Worm (Caenorhabditis elegans) whole organism, L4 larva: ENCODE results near the gene eef-1A.2.

Experiments used
- D1046.2 ChIP-seq: fragments of 200-800 bp; sonication (Bioruptor generic); IDR thresholded peaks from 2 replicates; pipeline ENCODE4 v1.3.6; 2022; ENCODE audit warnings: missing genetic modification characterization, missing compliant biosample characterization
- F10B5.3 ChIP-seq: sonication (generic microtip); optimal IDR thresholded peaks from 2 replicates; lab custom pipeline; 2016; ENCODE audit warnings: mild to moderate bottlenecking, missing genetic modification characterization, missing compliant biosample characterization
- F49E8.2 ChIP-seq: sonication (generic microtip); optimal IDR thresholded peaks from 2 replicates; lab custom pipeline; 2016; ENCODE audit warnings: missing compliant biosample characterization, mild to moderate bottlenecking, missing genetic modification characterization, borderline replicate concordance
- aha-1 ChIP-seq: fragments of 150-350 bp; peaks from one replicate; lab custom pipeline; 2014; ENCODE audit warnings: missing biosample characterization, missing genetic modification characterization
- ceh-28 ChIP-seq: fragments of 150-350 bp; optimal IDR thresholded peaks from 2 replicates; lab custom pipeline; 2014; ENCODE audit warnings: missing biosample characterization, missing genetic modification reagents, missing genetic modification characterization
- ceh-44 ChIP-seq: fragments of 200-800 bp; sonication (Bioruptor generic); IDR thresholded peaks from 2 replicates; pipeline ENCODE4 v1.3.6; 2022; ENCODE audit warnings: missing genetic modification reagents, missing genetic modification characterization, missing compliant biosample characterization
- ceh-62 ChIP-seq: sonication (generic microtip); optimal IDR thresholded peaks from 2 replicates; lab custom pipeline; 2017; ENCODE audit warnings: missing biosample characterization, missing genetic modification characterization
- ceh-82 ChIP-seq: sonication (generic microtip); optimal IDR thresholded peaks from 2 replicates; lab custom pipeline; 2017; ENCODE audit warnings: missing biosample characterization, missing genetic modification characterization
- daf-16 ChIP-seq, 3 experiments: sonication (generic microtip); optimal IDR thresholded peaks; 2 replicates each; lab custom pipeline; 2016 to 2017; ENCODE audit warnings: missing genetic modification characterization in 3 of 3, missing genetic modification reagents in 3 of 3, mild to moderate bottlenecking in 2 of 3, missing compliant biosample characterization in 2 of 3, missing biosample characterization in 1 of 3, moderate library complexity in 1 of 3
- daf-19 ChIP-seq: fragments of 200-800 bp; sonication (Bioruptor generic); conservative IDR thresholded peaks from 2 replicates; pipeline ENCODE4 v1.3.6; 2022; ENCODE audit warnings: missing genetic modification characterization, missing compliant biosample characterization
- daf-8 ChIP-seq: fragments of 200-800 bp; sonication (Bioruptor generic); IDR thresholded peaks from 2 replicates; pipeline ENCODE4 v1.3.6; 2022; ENCODE audit warnings: missing genetic modification characterization, missing compliant biosample characterization
- dmd-6 ChIP-seq: fragments of 200-800 bp; sonication (Bioruptor generic); IDR thresholded peaks from 2 replicates; pipeline ENCODE4 v1.3.6; 2022; ENCODE audit warnings: missing genetic modification reagents, missing genetic modification characterization, missing compliant biosample characterization
- dpl-1 ChIP-seq: fragments of 150-350 bp; optimal IDR thresholded peaks from 2 replicates; lab custom pipeline; 2014; ENCODE audit warnings: missing biosample characterization, missing genetic modification reagents, missing genetic modification characterization
- dve-1 ChIP-seq: sonication (generic microtip); optimal IDR thresholded peaks from 2 replicates; lab custom pipeline; 2017; ENCODE audit warnings: antibody characterized with exemption, mild to moderate bottlenecking, missing genetic modification characterization, missing compliant biosample characterization; ENCODE audit not compliant: insufficient read depth
- hif-1 ChIP-seq, 2 experiments: sonication (generic microtip); optimal IDR thresholded peaks; 2 replicates each; lab custom pipeline; 2016 to 2017; ENCODE audit warnings: missing compliant biosample characterization in 2 of 2, missing genetic modification characterization in 2 of 2, missing genetic modification reagents in 2 of 2, missing genotype in 2 of 2, mild to moderate bottlenecking in 1 of 2
- lin-38 ChIP-seq: fragments of 200-800 bp; sonication (Bioruptor generic); IDR thresholded peaks from 2 replicates; pipeline ENCODE4 v1.3.6; 2022; ENCODE audit warnings: missing genetic modification reagents, missing genetic modification characterization, missing compliant biosample characterization
- lsy-2 ChIP-seq, 2 experiments: fragments of 150-350 bp in 1 of 2; sonication (generic microtip) in 1 of 2; optimal IDR thresholded peaks; 2 replicates each; lab custom pipeline; 2014 to 2017; ENCODE audit warnings: missing biosample characterization in 2 of 2, missing genetic modification characterization in 2 of 2
- madf-9 ChIP-seq: fragments of 200-800 bp; sonication (Bioruptor generic); conservative IDR thresholded peaks from 2 replicates; pipeline ENCODE4 v1.3.6; 2022; ENCODE audit warnings: missing genetic modification reagents, missing genetic modification characterization, missing compliant biosample characterization
- mep-1 ChIP-seq: fragments of 150-350 bp; sonication (generic microtip); optimal IDR thresholded peaks from 3 replicates; lab custom pipeline; 2014; ENCODE audit warnings: missing biosample characterization, missing genetic modification characterization
- mes-2 ChIP-seq: sonication (generic microtip); optimal IDR thresholded peaks from 2 replicates; lab custom pipeline; 2016; ENCODE audit warnings: missing genotype, mild to moderate bottlenecking, missing genetic modification characterization, missing compliant biosample characterization; ENCODE audit not compliant: poor library complexity, severe bottlenecking
- mxl-2 ChIP-seq: fragments of 200-800 bp; sonication (Bioruptor generic); conservative IDR thresholded peaks from 2 replicates; pipeline ENCODE4 v1.3.6; 2022; ENCODE audit warnings: missing genetic modification reagents, missing genetic modification characterization, missing compliant biosample characterization
- mxl-3 ChIP-seq: fragments of 200-800 bp; sonication (Bioruptor generic); optimal IDR thresholded peaks from 2 replicates; lab custom pipeline; 2018; ENCODE audit warnings: mild to moderate bottlenecking, missing genetic modification characterization, missing compliant biosample characterization
- nhr-11 ChIP-seq: fragments of 150-350 bp; optimal IDR thresholded peaks from 2 replicates; lab custom pipeline; 2014; ENCODE audit warnings: missing biosample characterization, missing genetic modification characterization
- nhr-111 ChIP-seq: fragments of 200-800 bp; sonication (Bioruptor generic); optimal IDR thresholded peaks from 2 replicates; lab custom pipeline; 2018; ENCODE audit warnings: mild to moderate bottlenecking, missing genetic modification characterization, missing compliant biosample characterization
- nhr-237 ChIP-seq: sonication (generic microtip); optimal IDR thresholded peaks from 2 replicates; lab custom pipeline; 2017; ENCODE audit warnings: missing biosample characterization, missing genetic modification characterization
- nhr-28 ChIP-seq: fragments of 150-350 bp; optimal IDR thresholded peaks from 2 replicates; lab custom pipeline; 2014; ENCODE audit warnings: missing biosample characterization, missing genetic modification characterization
- nhr-41 ChIP-seq: fragments of 200-800 bp; sonication (Bioruptor generic); IDR thresholded peaks from 2 replicates; pipeline ENCODE4 v1.3.6; 2022; ENCODE audit warnings: missing genetic modification reagents, missing genetic modification characterization, missing compliant biosample characterization
- nhr-48 ChIP-seq: sonication (generic microtip); optimal IDR thresholded peaks from 2 replicates; lab custom pipeline; 2016; ENCODE audit warnings: mild to moderate bottlenecking, missing genetic modification characterization, missing compliant biosample characterization
- nhr-76 ChIP-seq: fragments of 150-350 bp; optimal IDR thresholded peaks from 2 replicates; lab custom pipeline; 2014; ENCODE audit warnings: missing biosample characterization, missing genetic modification characterization
- nhr-77 ChIP-seq: fragments of 150-350 bp; optimal IDR thresholded peaks from 2 replicates; lab custom pipeline; 2014; ENCODE audit warnings: missing biosample characterization, missing genetic modification characterization
- php-3 ChIP-seq: fragments of 200-800 bp; sonication (Bioruptor generic); IDR thresholded peaks from 2 replicates; pipeline ENCODE4 v1.3.6; 2022; ENCODE audit warnings: missing genetic modification reagents, missing genetic modification characterization, missing compliant biosample characterization
- snpc-1.2 ChIP-seq: fragments of 200-800 bp; sonication (Bioruptor generic); IDR thresholded peaks from 2 replicates; pipeline ENCODE4 v1.3.6; 2022; ENCODE audit warnings: missing genetic modification reagents, missing genetic modification characterization, missing compliant biosample characterization
- spr-1 ChIP-seq: sonication (generic microtip); optimal IDR thresholded peaks from 2 replicates; lab custom pipeline; 2016; ENCODE audit warnings: mild to moderate bottlenecking, missing genetic modification characterization, missing compliant biosample characterization
- spr-3 ChIP-seq: fragments of 200-800 bp; sonication (Bioruptor generic); optimal IDR thresholded peaks from 2 replicates; lab custom pipeline; 2018; ENCODE audit warnings: mild to moderate bottlenecking, missing genetic modification characterization, missing compliant biosample characterization
- unc-130 ChIP-seq: sonication (generic microtip); optimal IDR thresholded peaks from 2 replicates; lab custom pipeline; 2016; ENCODE audit warnings: missing genetic modification reagents, missing genetic modification characterization, missing compliant biosample characterization
- unc-62 ChIP-seq, 3 experiments: fragments of 150-350 bp in 1 of 3; sonication (generic microtip); optimal IDR thresholded peaks in 2 of 3; peaks in 1 of 3; 1 replicate in 1 of 3; 2 replicates in 2 of 3; lab custom pipeline; 2014 to 2017; ENCODE audit warnings: missing biosample characterization in 3 of 3, missing genetic modification characterization in 3 of 3, missing genetic modification reagents in 3 of 3, missing genotype in 1 of 3
- vab-7 ChIP-seq: fragments of 200-800 bp; sonication (Bioruptor generic); IDR thresholded peaks from 2 replicates; pipeline ENCODE4 v1.3.6; 2022; ENCODE audit warnings: missing genetic modification reagents, missing genetic modification characterization, missing compliant biosample characterization
- zfp-2 ChIP-seq: sonication (generic microtip); optimal IDR thresholded peaks from 2 replicates; lab custom pipeline; 2016; ENCODE audit warnings: mild to moderate bottlenecking, missing genetic modification characterization, missing compliant biosample characterization

The eef-1A.2 gene

ce11 chrX:7866493-7866892, 43.0 kb downstream of the eef-1A.2 start (continued):
- no peak for TF ChIP-seq nhr-111 (GFP tag; lab: Kevin White, UChicago)
- TF ChIP-seq ceh-44 (GFP tag; lab: Robert Waterston, UW) = no peak
- no peak for TF ChIP-seq nhr-41 (GFP tag; lab: Robert Waterston, UW)
- TF ChIP-seq ceh-62 (tag; lab: Kevin White, UChicago) = no peak
- TF ChIP-seq lsy-2 (tag; optimal IDR thresholded peaks at IDR 0.05; lab: Kevin White, UChicago) = no peak
- no peak for TF ChIP-seq daf-8
- no peak for TF ChIP-seq nhr-77 (tag; lab: Kevin White, UChicago)
- no peak for TF ChIP-seq snpc-1.2 (GFP tag; lab: Robert Waterston, UW)
- no peak for TF ChIP-seq ceh-28 (tag; lab: Kevin White, UChicago)
- TF ChIP-seq madf-9 (GFP tag; lab: Robert Waterston, UW) = no peak
- TF ChIP-seq nhr-28 (tag; lab: Kevin White, UChicago) = no peak
- peak in 1 of 2 experiments; percentile 38 for TF ChIP-seq hif-1 (tag; optimal IDR thresholded peaks at IDR 0.05; lab: Kevin White, UChicago)
- no peak for TF ChIP-seq mxl-3 (GFP tag; lab: Kevin White, UChicago)
- no peak for TF ChIP-seq nhr-237 (tag; lab: Kevin White, UChicago)
- peak; percentile 61 for TF ChIP-seq nhr-11 (tag; lab: Kevin White, UChicago)
- TF ChIP-seq vab-7 (GFP tag; lab: Robert Waterston, UW) = no peak
- no peak for TF ChIP-seq lin-38
- no peak for TF ChIP-seq daf-19
- no peak for TF ChIP-seq F49E8.2
- no peak for TF ChIP-seq spr-1

- TF ChIP-seq daf-16 (GFP tag; optimal IDR thresholded peaks at IDR 0.05; lab: Kevin White, UChicago) = no peak
- TF ChIP-seq daf-16 (tag; optimal IDR thresholded peaks at IDR 0.05; lab: Kevin White, UChicago) = peak; percentile 55
- no peak for TF ChIP-seq ceh-82
- TF ChIP-seq nhr-48 (tag; lab: Kevin White, UChicago) = no peak
- peak in 1 of 2 experiments; percentile 96 for TF ChIP-seq unc-62 (GFP tag; optimal IDR thresholded peaks at IDR 0.05 in 1 of 2; lab: Kevin White, UChicago)
- TF ChIP-seq unc-62 (tag; optimal IDR thresholded peaks at IDR 0.05; lab: Kevin White, UChicago) = no peak
- peak; percentile 1 for TF ChIP-seq dve-1
- TF ChIP-seq mes-2 (tag; lab: Kevin White, UChicago) = no peak
- TF ChIP-seq dmd-6 = no peak
- peak in 1 of 2 experiments; percentile 52 for TF ChIP-seq hif-1 (tag; optimal IDR thresholded peaks at IDR 0.05; lab: Kevin White, UChicago)
- TF ChIP-seq dpl-1 = no peak
- TF ChIP-seq ceh-28 (tag; lab: Kevin White, UChicago) = no peak
- no peak for TF ChIP-seq nhr-76 (tag; lab: Kevin White, UChicago)
- TF ChIP-seq aha-1 (tag; lab: Kevin White, UChicago) = peak; percentile 9
- TF ChIP-seq D1046.2 = no peak
- TF ChIP-seq F10B5.3 (tag; lab: Kevin White, UChicago) = no peak
- TF ChIP-seq mep-1 = no peak
- no peak for TF ChIP-seq unc-130 (GFP tag; lab: Kevin White, UChicago)
- no peak for TF ChIP-seq php-3
- no peak for TF ChIP-seq snpc-1.2 (GFP tag; lab: Robert Waterston, UW)
- no peak for TF ChIP-seq zfp-2
- no peak for TF ChIP-seq mxl-2 (GFP tag; lab: Robert Waterston, UW)
- no peak for TF ChIP-seq spr-3 (GFP tag; lab: Kevin White, UChicago)
Observed at ce11 chrX:7867307-7867706, 43.9 kb downstream of the eef-1A.2 start.

ce11 chrX:7873350-7873749, 49.9 kb downstream of the eef-1A.2 start:
- TF ChIP-seq unc-62 (GFP tag; optimal IDR thresholded peaks at IDR 0.05 in 1 of 2; lab: Kevin White, UChicago) = peak in 1 of 2 experiments; percentile 51
- TF ChIP-seq unc-62 (tag; optimal IDR thresholded peaks at IDR 0.05; lab: Kevin White, UChicago) = no peak
- TF ChIP-seq ceh-82 = no peak
